Worm (Caenorhabditis elegans): ENCODE results near the gene pad-2.
A peak's percentile ranks its signal among the peaks of the same experiment; 100 is the strongest.

pad-2 gene

ce11 chrIII:10278826-10279225 is at the start of gene pad-2:
TSS of gene pad-2 (plus strand) at chrIII:10279126.
- TF ChIP-seq Y53G8AR.9 (GFP tag; conservative IDR thresholded peaks at IDR 0.05): no peak
- no peak for TF ChIP-seq aptf-2 (GFP tag; conservative IDR thresholded peaks at IDR 0.05)
- TF ChIP-seq zim-3 (tag; optimal IDR thresholded peaks at IDR 0.05): no peak

DNA sequence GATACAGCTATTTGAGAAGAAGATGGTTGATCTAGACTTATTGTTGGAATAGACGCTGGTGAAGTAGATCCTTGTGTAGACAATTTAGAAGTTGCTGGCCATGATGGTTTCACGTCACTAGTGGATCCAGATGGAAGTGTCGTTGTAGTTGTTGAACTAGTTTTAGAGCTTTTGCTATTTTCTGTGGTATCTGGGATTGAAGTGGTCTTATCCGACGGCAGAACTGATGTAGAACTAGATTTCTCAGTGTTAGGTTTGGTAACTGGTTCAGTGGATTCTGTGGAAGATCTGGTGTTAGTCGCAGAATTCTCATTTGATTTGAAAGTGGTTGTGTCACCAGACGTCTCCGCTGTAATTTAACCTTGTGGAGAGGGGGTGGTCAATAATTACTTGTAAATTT is 47.3 kb upstream of the pad-2 start:
- TF ChIP-seq ceh-27 (GFP tag; optimal IDR thresholded peaks at IDR 0.05): no peak

DNA sequence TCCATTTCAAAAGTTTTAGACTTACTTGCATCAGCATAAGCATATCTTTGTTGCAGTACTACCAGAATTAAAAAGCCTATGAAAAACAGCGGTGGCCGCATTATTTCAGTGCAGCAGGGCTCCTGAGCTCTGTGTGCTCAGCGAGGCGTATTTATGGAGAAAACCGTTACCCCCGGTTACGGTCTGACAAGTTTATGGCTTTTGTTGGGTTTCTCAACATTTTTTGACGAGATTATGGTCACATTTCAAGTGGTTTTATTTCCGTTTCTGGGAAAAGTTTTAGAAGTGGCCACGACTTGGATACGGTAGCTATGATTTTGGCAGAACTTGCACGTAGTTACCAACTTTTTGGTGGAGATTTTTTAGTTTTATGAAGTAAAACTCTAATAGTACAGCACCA is 44.9 kb upstream of the pad-2 start, which contains the start of gene paml-1:
Gene paml-1, minus strand, starts transcription at position 101 of the 400 bp plus-strand sequence.
- TF ChIP-seq tlf-1 (GFP tag; optimal IDR thresholded peaks at IDR 0.05) (no peak), snpc-1.3 (tag; optimal IDR thresholded peaks at IDR 0.05; ENCODE audit: insufficient read depth) (no peak), Y53G8AR.9 (GFP tag; conservative IDR thresholded peaks at IDR 0.05) (no peak), unc-62 (GFP tag; optimal IDR thresholded peaks at IDR 0.05) (no peak), hsf-1 (GFP tag; IDR thresholded peaks at IDR 0.05) (no peak), cebp-2 (GFP tag; IDR thresholded peaks at IDR 0.05) (no peak), pha-4 (tag; optimal IDR thresholded peaks at IDR 0.05) (no peak), chd-7 (tag; optimal IDR thresholded peaks at IDR 0.05) (no peak), F23B12.7 (tag; optimal IDR thresholded peaks at IDR 0.05; ENCODE audit: insufficient read depth) (no peak)

DNA sequence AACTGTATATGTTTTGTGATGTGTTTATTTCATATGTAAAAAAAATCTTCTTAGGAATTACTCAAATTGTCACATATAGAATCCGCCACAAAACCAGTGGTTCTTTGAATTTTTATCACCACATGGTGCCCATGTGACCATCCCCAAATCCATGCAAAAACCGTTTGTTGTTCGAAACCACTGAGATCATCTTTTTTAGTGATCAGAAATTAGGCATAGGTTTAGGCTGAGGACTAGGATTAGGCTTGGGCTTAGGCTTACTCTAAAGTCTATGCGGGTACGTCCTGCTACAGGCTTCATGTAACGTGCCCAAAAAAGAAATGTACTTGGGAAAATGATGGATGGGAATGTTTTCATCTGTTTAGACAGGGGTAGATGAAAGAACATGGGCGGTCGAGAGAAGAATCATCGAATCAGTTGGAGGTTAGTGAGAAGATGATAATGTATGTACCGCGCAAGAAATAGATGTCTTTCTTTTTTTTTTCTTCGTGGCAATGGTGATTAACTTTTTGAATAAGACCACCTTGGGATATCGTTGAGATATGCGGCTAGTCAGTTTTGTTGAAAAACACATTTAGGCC is 42.5 kb upstream of the pad-2 start:
- TF ChIP-seq ama-1 (optimal IDR thresholded peaks at IDR 0.05): no peak
- no peak for TF ChIP-seq ama-1 (GFP tag; optimal IDR thresholded peaks at IDR 0.05)
- TF ChIP-seq sdz-38 (tag; optimal IDR thresholded peaks at IDR 0.05): no peak
- TF ChIP-seq bed-2 (GFP tag; IDR thresholded peaks at IDR 0.05): no peak
- no peak for TF ChIP-seq lag-1 (GFP tag; IDR thresholded peaks at IDR 0.05)
- no peak for TF ChIP-seq K12H6.12 (tag; optimal IDR thresholded peaks at IDR 0.05)
- TF ChIP-seq F39B2.1 (GFP tag; IDR thresholded peaks at IDR 0.05): no peak
- no peak for TF ChIP-seq hlh-26 (GFP tag; conservative IDR thresholded peaks at IDR 0.05)
- TF ChIP-seq snpc-1.1 (tag; optimal IDR thresholded peaks at IDR 0.05; ENCODE audit: insufficient read depth): no peak

DNA sequence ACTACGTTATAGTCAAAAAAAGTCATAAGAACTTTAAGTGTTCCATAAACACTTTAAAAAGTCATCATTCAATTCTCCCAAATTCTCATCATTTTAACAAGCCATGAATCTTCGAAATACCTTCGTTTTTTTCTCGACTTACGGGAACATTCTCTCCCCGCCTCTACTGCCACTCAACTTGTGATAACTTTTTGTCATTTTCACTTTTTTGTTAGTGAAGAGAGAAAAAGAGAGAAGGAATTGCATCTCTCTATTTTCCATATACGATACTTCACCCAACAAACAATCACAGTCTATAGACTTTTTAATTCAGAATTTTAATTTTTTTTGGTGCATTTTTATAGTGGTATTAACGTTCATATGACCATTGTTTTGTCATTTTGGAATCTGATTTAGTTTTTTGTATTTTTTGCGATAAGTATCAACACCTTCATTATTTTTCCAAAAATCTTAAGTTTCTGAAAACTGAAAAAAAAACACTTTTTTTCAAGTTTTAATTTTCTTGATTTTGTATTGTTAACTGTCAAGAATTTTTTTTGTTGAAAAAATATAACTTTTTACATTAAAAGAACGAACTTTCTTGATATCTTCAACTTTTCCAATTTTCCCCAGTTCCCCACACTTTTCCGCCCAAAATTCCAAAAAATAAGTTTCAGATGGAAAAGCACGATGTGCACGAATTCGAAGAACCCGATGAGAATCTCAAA is 40.3 kb upstream of the pad-2 start, which contains the start of gene Y70G10A.3:
Gene Y70G10A.3, plus strand, starts transcription at position 657 of the 707 bp plus-strand sequence.
- TF ChIP-seq F57A8.1 (GFP tag; optimal IDR thresholded peaks at IDR 0.05): no peak
- no peak for TF ChIP-seq fkh-3 (tag; optimal IDR thresholded peaks at IDR 0.05)
- peak; percentile 42; the same call in 1 of the 2 replicates for TF ChIP-seq lin-26 (GFP tag; IDR thresholded peaks at IDR 0.05)
- no peak for TF ChIP-seq lin-40 (tag; optimal IDR thresholded peaks at IDR 0.05)

ce11 chrIII:10240073-10240472 is 38.9 kb upstream of the pad-2 start:
- TF ChIP-seq hmg-20 (GFP tag; IDR thresholded peaks at IDR 0.05) (no peak), ztf-6 (GFP tag; IDR thresholded peaks at IDR 0.05) (no peak), ztf-18 (tag; optimal IDR thresholded peaks at IDR 0.05) (no peak), F52B5.7 (tag; optimal IDR thresholded peaks at IDR 0.05) (no peak), egl-44 (GFP tag; IDR thresholded peaks at IDR 0.05) (no peak), ceh-27 (GFP tag; optimal IDR thresholded peaks at IDR 0.05) (no peak)

Data from whole organism, young adult.